Fruit fly (Drosophila melanogaster) whole organism, embryonic: ENCODE measurements around the gene CG32295.
A peak's percentile ranks its signal among the peaks of the same experiment; 100 is the strongest.

Experiments used
- CG10209 ChIP-seq: fragments of 200-800 bp; sonication (Bioruptor generic); optimal IDR thresholded peaks from 3 replicates; lab custom pipeline; 2017; ENCODE audit warnings: missing biosample characterization, mild to moderate bottlenecking, missing genetic modification characterization, missing genetic modification reagents
- CG1024 ChIP-seq: fragments of 200-800 bp; sonication (Bioruptor generic); IDR thresholded peaks from 2 replicates; pipeline ENCODE4 v1.3.6; 2022; ENCODE audit warnings: missing biosample characterization, missing genetic modification characterization
- CG10979 ChIP-seq: fragments of 200-800 bp; sonication (Bioruptor generic); optimal IDR thresholded peaks from 2 replicates; lab custom pipeline; 2018; ENCODE audit warnings: missing biosample characterization, mild to moderate bottlenecking, missing genetic modification characterization, moderate library complexity
- CG12219 ChIP-seq: fragments of 200-800 bp; sonication (Bioruptor generic); optimal IDR thresholded peaks from 3 replicates; lab custom pipeline; 2018; ENCODE audit warnings: missing biosample characterization, mild to moderate bottlenecking, missing genetic modification characterization
- CG1233 ChIP-seq: fragments of 200-800 bp; sonication (Bioruptor generic); optimal IDR thresholded peaks from 4 replicates; lab custom pipeline; 2018; ENCODE audit warnings: missing biosample characterization, mild to moderate bottlenecking, missing genetic modification characterization
- CG14860 ChIP-seq: fragments of 200-800 bp; sonication (Bioruptor generic); IDR thresholded peaks from 3 replicates; pipeline ENCODE4 v1.3.6; 2022; ENCODE audit warnings: missing biosample characterization, missing genetic modification characterization; ENCODE audit not compliant: partially characterized antibody
- CG15269 ChIP-seq: fragments of 200-800 bp; sonication (Bioruptor generic); optimal IDR thresholded peaks from 2 replicates; lab custom pipeline; 2018; ENCODE audit warnings: missing biosample characterization, mild to moderate bottlenecking, missing genetic modification characterization, moderate library complexity
- CG18262 ChIP-seq: fragments of 200-800 bp; optimal IDR thresholded peaks from 3 replicates; lab custom pipeline; 2019; ENCODE audit warnings: missing biosample characterization, mild to moderate bottlenecking, missing genetic modification characterization, moderate library complexity
- CG18599 ChIP-seq: fragments of 200-800 bp; sonication (Bioruptor generic); optimal IDR thresholded peaks from 3 replicates; lab custom pipeline; 2017; ENCODE audit warnings: missing biosample characterization, missing genetic modification characterization, mild to moderate bottlenecking, moderate library complexity, missing genetic modification reagents
- CG2116 ChIP-seq: fragments of 200-800 bp; sonication (Bioruptor generic); optimal IDR thresholded peaks from 3 replicates; lab custom pipeline; 2018; ENCODE audit warnings: missing biosample characterization, mild to moderate bottlenecking, missing genetic modification characterization
- CG2712 ChIP-seq: fragments of 200-800 bp; optimal IDR thresholded peaks from 3 replicates; lab custom pipeline; 2019; ENCODE audit warnings: missing biosample characterization, mild to moderate bottlenecking, missing genetic modification characterization, moderate library complexity
- CG31365 ChIP-seq: fragments of 200-800 bp; sonication (Bioruptor generic); optimal IDR thresholded peaks from 2 replicates; lab custom pipeline; 2018; ENCODE audit warnings: missing biosample characterization, mild to moderate bottlenecking, missing genetic modification characterization
- CG33213 ChIP-seq: fragments of 200-800 bp; sonication (Bioruptor generic); optimal IDR thresholded peaks from 3 replicates; lab custom pipeline; 2016; ENCODE audit warnings: missing biosample characterization, missing genetic modification characterization
- CG3995 ChIP-seq: fragments of 200-800 bp; sonication (Bioruptor generic); optimal IDR thresholded peaks from 3 replicates; lab custom pipeline; 2016; ENCODE audit warnings: missing biosample characterization, missing genetic modification characterization
- CG4424 ChIP-seq: fragments of 200-800 bp; sonication (Bioruptor generic); optimal IDR thresholded peaks from 3 replicates; lab custom pipeline; 2016; ENCODE audit warnings: missing biosample characterization, missing genetic modification characterization
- CG4617 ChIP-seq: fragments of 200-800 bp; sonication (Bioruptor generic); optimal IDR thresholded peaks from 3 replicates; lab custom pipeline; 2016; ENCODE audit warnings: missing biosample characterization, missing genetic modification characterization, borderline replicate concordance
- CG4820 ChIP-seq: fragments of 200-800 bp; sonication (Bioruptor generic); optimal IDR thresholded peaks from 3 replicates; lab custom pipeline; 2016; ENCODE audit warnings: missing biosample characterization, missing genetic modification characterization
- CG6791 ChIP-seq: fragments of 200-800 bp; sonication (Bioruptor generic); IDR thresholded peaks from 3 replicates; pipeline ENCODE4 v1.3.6; 2022; ENCODE audit warnings: missing biosample characterization, missing genetic modification characterization; ENCODE audit not compliant: partially characterized antibody
- CG7372 ChIP-seq: fragments of 200-800 bp; sonication (Bioruptor generic); IDR thresholded peaks from 2 replicates; pipeline ENCODE4 v1.3.6; 2022; ENCODE audit warnings: missing biosample characterization, missing genetic modification characterization
- CG9215 ChIP-seq: fragments of 200-800 bp; sonication (Bioruptor generic); IDR thresholded peaks from 2 replicates; pipeline ENCODE4 v1.3.6; 2022; ENCODE audit warnings: missing biosample characterization, missing genetic modification characterization
- CrebB ChIP-seq: fragments of 200-800 bp; sonication (Bioruptor generic); optimal IDR thresholded peaks from 3 replicates; lab custom pipeline; 2018; ENCODE audit warnings: missing biosample characterization, mild to moderate bottlenecking, missing genetic modification characterization
- Dip2 ChIP-seq: fragments of 200-800 bp; sonication (Bioruptor generic); IDR thresholded peaks from 2 replicates; pipeline ENCODE4 v1.3.6; 2022; ENCODE audit warnings: missing biosample characterization, missing genetic modification characterization
- E2f1 ChIP-seq: fragments of 200-800 bp; sonication (Bioruptor generic); IDR thresholded peaks from 2 replicates; pipeline ENCODE4 v1.3.6; 2022; ENCODE audit warnings: missing biosample characterization, missing genetic modification characterization
- HHEX ChIP-seq: fragments of 200-800 bp; sonication (Bioruptor generic); optimal IDR thresholded peaks from 3 replicates; lab custom pipeline; 2017; ENCODE audit warnings: missing biosample characterization, mild to moderate bottlenecking, missing genetic modification characterization, missing genetic modification reagents
- Hand ChIP-seq: fragments of 200-800 bp; sonication (Bioruptor generic); optimal IDR thresholded peaks from 2 replicates; lab custom pipeline; 2017; ENCODE audit warnings: mild to moderate bottlenecking, missing biosample characterization, missing genetic modification reagents, missing genetic modification characterization
- Hey ChIP-seq: fragments of 200-800 bp; sonication (Bioruptor generic); optimal IDR thresholded peaks from 3 replicates; lab custom pipeline; 2018; ENCODE audit warnings: missing biosample characterization, mild to moderate bottlenecking, missing genetic modification characterization
- Med ChIP-seq: fragments of 200-800 bp; sonication (Bioruptor generic); peaks from one replicate; lab custom pipeline; 2016; ENCODE audit warnings: missing biosample characterization, missing genetic modification characterization, mild to moderate bottlenecking, inconsistent platforms, moderate library complexity
- NK7.1 ChIP-seq: fragments of 200-800 bp; sonication (Bioruptor generic); optimal IDR thresholded peaks from 3 replicates; lab custom pipeline; 2016; ENCODE audit warnings: missing biosample characterization, missing genetic modification characterization
- Pdp1 ChIP-seq, 2 experiments: fragments of 200-800 bp; sonication (Bioruptor generic); optimal IDR thresholded peaks; 3 replicates each; lab custom pipeline; 2016; ENCODE audit warnings: missing biosample characterization in 2 of 2, missing genetic modification characterization in 2 of 2, mild to moderate bottlenecking in 1 of 2, moderate library complexity in 1 of 2
- Ravus ChIP-seq: fragments of 200-800 bp; sonication (Bioruptor generic); IDR thresholded peaks from 2 replicates; pipeline ENCODE4 v1.3.6; 2022; ENCODE audit warnings: missing biosample characterization, missing genetic modification characterization
- Rfx ChIP-seq: fragments of 200-800 bp; sonication (Bioruptor generic); IDR thresholded peaks from 2 replicates; pipeline ENCODE4 v1.3.6; 2022; ENCODE audit warnings: missing biosample characterization, missing genetic modification characterization
- Sox100B ChIP-seq: fragments of 200-800 bp; sonication (Bioruptor generic); optimal IDR thresholded peaks from 3 replicates; lab custom pipeline; 2018; ENCODE audit warnings: missing biosample characterization, mild to moderate bottlenecking, missing genetic modification characterization
- ab ChIP-seq: fragments of 200-800 bp; sonication (Bioruptor generic); optimal IDR thresholded peaks from 2 replicates; lab custom pipeline; 2016; ENCODE audit warnings: missing biosample characterization, missing genetic modification characterization
- aop ChIP-seq: fragments of 200-800 bp; sonication (Bioruptor generic); IDR thresholded peaks from 2 replicates; pipeline ENCODE4 v1.3.6; 2022; ENCODE audit warnings: missing biosample characterization, missing genetic modification characterization
- bbx ChIP-seq: fragments of 200-800 bp; sonication (Bioruptor generic); IDR thresholded peaks from 2 replicates; pipeline ENCODE4 v1.3.6; 2022; ENCODE audit warnings: missing biosample characterization, missing genetic modification characterization; ENCODE audit not compliant: partially characterized antibody
- chif ChIP-seq, 2 experiments: fragments of 200-800 bp; sonication (Bioruptor generic); optimal IDR thresholded peaks; 3 replicates each; lab custom pipeline; 2016; ENCODE audit warnings: missing biosample characterization in 2 of 2, missing genetic modification characterization in 2 of 2
- croc ChIP-seq: fragments of 200-800 bp; sonication (Bioruptor generic); conservative IDR thresholded peaks from 3 replicates; pipeline ENCODE4 v1.3.6; 2022; ENCODE audit warnings: missing biosample characterization, missing genetic modification characterization
- dan ChIP-seq: fragments of 200-800 bp; sonication (Bioruptor generic); IDR thresholded peaks from 2 replicates; pipeline ENCODE4 v1.3.6; 2022; ENCODE audit warnings: missing biosample characterization, missing genetic modification characterization
- dysf ChIP-seq: fragments of 200-800 bp; sonication (Bioruptor generic); IDR thresholded peaks from 3 replicates; pipeline ENCODE4 v1.3.6; 2022; ENCODE audit warnings: missing biosample characterization, missing genetic modification characterization
- en ChIP-seq: fragments of 200-800 bp; sonication (Bioruptor generic); optimal IDR thresholded peaks from 2 replicates; lab custom pipeline; 2016; ENCODE audit warnings: missing biosample characterization, missing genetic modification characterization
- gt ChIP-seq: fragments of 200-800 bp; sonication (Bioruptor generic); IDR thresholded peaks from 2 replicates; pipeline ENCODE4 v1.3.6; 2022; ENCODE audit warnings: missing biosample characterization, missing genetic modification characterization
- inv ChIP-seq: fragments of 200-800 bp; sonication (Bioruptor generic); IDR thresholded peaks from 2 replicates; pipeline ENCODE4 v1.3.6; 2022; ENCODE audit warnings: missing biosample characterization, missing genetic modification characterization; ENCODE audit not compliant: partially characterized antibody
- jing ChIP-seq: fragments of 200-800 bp; sonication (Bioruptor generic); optimal IDR thresholded peaks from 2 replicates; lab custom pipeline; 2018; ENCODE audit warnings: missing biosample characterization, mild to moderate bottlenecking, missing genetic modification characterization
- lilli ChIP-seq: fragments of 200-800 bp; sonication (Bioruptor generic); optimal IDR thresholded peaks from 3 replicates; lab custom pipeline; 2016; ENCODE audit warnings: missing biosample characterization, missing genetic modification characterization
- nau ChIP-seq: fragments of 200-800 bp; sonication (Bioruptor generic); optimal IDR thresholded peaks from 3 replicates; lab custom pipeline; 2017; ENCODE audit warnings: missing biosample characterization, mild to moderate bottlenecking, missing genetic modification characterization, missing genetic modification reagents
- pho ChIP-seq: fragments of 200-800 bp; sonication (Bioruptor generic); optimal IDR thresholded peaks from 2 replicates; lab custom pipeline; 2016; ENCODE audit warnings: missing biosample characterization, missing genetic modification characterization
- run ChIP-seq: fragments of 200-800 bp; sonication (Bioruptor generic); optimal IDR thresholded peaks from 3 replicates; lab custom pipeline; 2018; ENCODE audit warnings: missing biosample characterization, mild to moderate bottlenecking, missing genetic modification characterization
- sob ChIP-seq: fragments of 200-800 bp; sonication (Bioruptor generic); IDR thresholded peaks from 2 replicates; pipeline ENCODE4 v1.3.6; 2022; ENCODE audit warnings: missing biosample characterization, missing genetic modification characterization
- tin ChIP-seq: fragments of 200-800 bp; sonication (Bioruptor generic); optimal IDR thresholded peaks from 3 replicates; lab custom pipeline; 2016; ENCODE audit warnings: missing biosample characterization, missing genetic modification characterization
- vnd ChIP-seq: fragments of 200-800 bp; sonication (Bioruptor generic); IDR thresholded peaks from 3 replicates; pipeline ENCODE4 v1.3.6; 2022; ENCODE audit warnings: missing biosample characterization, missing genetic modification characterization; ENCODE audit not compliant: partially characterized antibody
- wdn ChIP-seq: fragments of 200-800 bp; sonication (Bioruptor generic); IDR thresholded peaks from 2 replicates; pipeline ENCODE4 v1.3.6; 2022; ENCODE audit warnings: missing biosample characterization, missing genetic modification characterization

CG32295 gene

dm6 chr3L:2575240-2575639 is 48.5 kb upstream of the CG32295 start (continued):
- no peak for TF ChIP-seq CG12219 (GFP tag; lab: Kevin White, UChicago)
- peak; percentile 40 for TF ChIP-seq Sox100B (GFP tag; lab: Kevin White, UChicago)
- TF ChIP-seq CG4617, result no peak
- TF ChIP-seq CG18262 (tag; lab: Kevin White, UChicago), result no peak
- TF ChIP-seq dan (GFP tag; lab: Robert Waterston, UW), result no peak
- TF ChIP-seq CG10209 (GFP tag; lab: Kevin White, UChicago), result no peak
- TF ChIP-seq gt (GFP tag; lab: Robert Waterston, UW), result no peak
- TF ChIP-seq wdn (GFP tag; lab: Robert Waterston, UW), result no peak
- TF ChIP-seq vnd (GFP tag; lab: Robert Waterston, UW), result no peak
- TF ChIP-seq bbx (GFP tag; lab: Robert Waterston, UW), result no peak
- TF ChIP-seq HHEX, result peak; percentile 32
- no peak for TF ChIP-seq croc (GFP tag; lab: Robert Waterston, UW)
- TF ChIP-seq CG10979 (tag; lab: Kevin White, UChicago), result peak; percentile 35
- peak; percentile 81 for TF ChIP-seq Med
- peak; percentile 21 for TF ChIP-seq CG2712 (tag; lab: Kevin White, UChicago)
- TF ChIP-seq jing (GFP tag; lab: Kevin White, UChicago), result no peak
- no peak for TF ChIP-seq CG6791 (GFP tag; lab: Robert Waterston, UW)
- TF ChIP-seq nau (GFP tag; lab: Kevin White, UChicago), result peak; percentile 63
- TF ChIP-seq dysf (GFP tag; lab: Robert Waterston, UW), result 0 out of 3 replicates have a peak, but pooled peaks have one; percentile 5
- no peak for TF ChIP-seq inv (GFP tag; lab: Robert Waterston, UW)
- no peak for TF ChIP-seq en (GFP tag; lab: Kevin White, UChicago)
- peak; percentile 20 for TF ChIP-seq lilli
- no peak for TF ChIP-seq sob (GFP tag; lab: Robert Waterston, UW)
- TF ChIP-seq CG33213 (GFP tag; lab: Kevin White, UChicago), result no peak
- peak; percentile 19 for TF ChIP-seq CG18599 (GFP tag; lab: Kevin White, UChicago)
- TF ChIP-seq CrebB (tag; lab: Kevin White, UChicago), result no peak
- no peak for TF ChIP-seq aop (GFP tag; lab: Robert Waterston, UW)
- no peak for TF ChIP-seq chif (GFP tag; optimal IDR thresholded peaks at IDR 0.05; lab: Kevin White, UChicago)
- TF ChIP-seq CG14860 (GFP tag; lab: Robert Waterston, UW), result no peak
- TF ChIP-seq Rfx, result 0 out of 2 replicates have a peak, but pooled peaks have one; percentile 11
- TF ChIP-seq pho (GFP tag; lab: Kevin White, UChicago), result no peak
- no peak for TF ChIP-seq E2f1 (GFP tag; lab: Robert Waterston, UW)
- TF ChIP-seq Ravus (GFP tag; lab: Robert Waterston, UW), result no peak
- no peak for TF ChIP-seq CG7372 (GFP tag; lab: Robert Waterston, UW)
- peak; percentile 4 for TF ChIP-seq tin
- TF ChIP-seq CG9215 (GFP tag; lab: Robert Waterston, UW), result no peak
- peak; percentile 15 for TF ChIP-seq CG15269
- no peak for TF ChIP-seq Dip2 (GFP tag; lab: Robert Waterston, UW)
- no peak for TF ChIP-seq Hey (tag; lab: Kevin White, UChicago)
- no peak for TF ChIP-seq CG1024
- no peak for TF ChIP-seq CG31365 (tag; lab: Kevin White, UChicago)
- TF ChIP-seq CG4424 (GFP tag; lab: Kevin White, UChicago), result peak; percentile 12
- TF ChIP-seq NK7.1 (GFP tag; lab: Kevin White, UChicago), result no peak
- TF ChIP-seq ab, result no peak
- TF ChIP-seq Hand (GFP tag; lab: Kevin White, UChicago), result no peak
- no peak for TF ChIP-seq CG3995
- peak; percentile 3 for TF ChIP-seq CG4820
- no peak for TF ChIP-seq CG2116
- peak in 1 of 2 experiments; percentile 62 for TF ChIP-seq Pdp1 (GFP tag; optimal IDR thresholded peaks at IDR 0.05; lab: Kevin White, UChicago)
- no peak for TF ChIP-seq run (tag; lab: Kevin White, UChicago)
- peak; percentile 5 for TF ChIP-seq CG1233 (GFP tag; lab: Kevin White, UChicago)
